Fruit fly (Drosophila melanogaster) whole organism, embryonic: ENCODE data around the gene Gr36a.

Source experiments
- Aef1 ChIP-seq: fragments of 200-800 bp; sonication (Bioruptor generic); IDR thresholded peaks from 3 replicates; pipeline ENCODE4 v1.3.6; 2022; ENCODE audit warnings: missing biosample characterization, missing genetic modification characterization
- Atf-2 ChIP-seq: fragments of 200-800 bp; sonication (Bioruptor generic); optimal IDR thresholded peaks from 2 replicates; lab custom pipeline; 2016; ENCODE audit warnings: missing biosample characterization, missing genetic modification characterization
- Bgb ChIP-seq: fragments of 200-800 bp; sonication (Bioruptor generic); IDR thresholded peaks from 2 replicates; pipeline ENCODE4 v1.3.6; 2022; ENCODE audit warnings: missing biosample characterization, missing genetic modification characterization; ENCODE audit not compliant: partially characterized antibody
- CG12071 ChIP-seq: fragments of 200-800 bp; sonication (Bioruptor generic); optimal IDR thresholded peaks from 3 replicates; lab custom pipeline; 2018; ENCODE audit warnings: missing biosample characterization, mild to moderate bottlenecking, missing genetic modification characterization
- CG12236 ChIP-seq: fragments of 200-800 bp; sonication (Bioruptor generic); optimal IDR thresholded peaks from 2 replicates; lab custom pipeline; 2016; ENCODE audit warnings: missing biosample characterization, missing genetic modification characterization
- CG12744 ChIP-seq: fragments of 200-800 bp; sonication (Bioruptor generic); optimal IDR thresholded peaks from 2 replicates; lab custom pipeline; 2016; ENCODE audit warnings: missing biosample characterization, missing genetic modification characterization
- CG1529 ChIP-seq: fragments of 200-800 bp; sonication (Bioruptor generic); optimal IDR thresholded peaks from 3 replicates; lab custom pipeline; 2018; ENCODE audit warnings: missing biosample characterization, missing genetic modification characterization
- CG15601 ChIP-seq: fragments of 200-800 bp; sonication (Bioruptor generic); optimal IDR thresholded peaks from 3 replicates; lab custom pipeline; 2019; ENCODE audit warnings: missing biosample characterization, mild to moderate bottlenecking, missing genetic modification characterization, moderate library complexity
- CG17361 ChIP-seq: fragments of 200-800 bp; sonication (Bioruptor generic); IDR thresholded peaks from 3 replicates; pipeline ENCODE4 v1.3.6; 2022; ENCODE audit warnings: missing biosample characterization, missing genetic modification characterization
- CG1832 ChIP-seq: fragments of 200-800 bp; sonication (Bioruptor generic); optimal IDR thresholded peaks from 2 replicates; lab custom pipeline; 2017; ENCODE audit warnings: missing biosample characterization, mild to moderate bottlenecking, missing genetic modification characterization, inconsistent platforms
- CG32772 ChIP-seq: fragments of 200-800 bp; sonication (Bioruptor generic); IDR thresholded peaks from 2 replicates; pipeline ENCODE4 v1.3.6; 2022; ENCODE audit warnings: missing biosample characterization, missing genetic modification characterization
- CG3995 ChIP-seq: fragments of 200-800 bp; sonication (Bioruptor generic); optimal IDR thresholded peaks from 3 replicates; lab custom pipeline; 2016; ENCODE audit warnings: missing biosample characterization, missing genetic modification characterization
- CG5953 ChIP-seq: fragments of 200-800 bp; sonication (Bioruptor generic); IDR thresholded peaks from 2 replicates; pipeline ENCODE4 v1.3.6; 2022; ENCODE audit warnings: missing biosample characterization, missing genetic modification characterization
- CG6254 ChIP-seq: fragments of 200-800 bp; sonication (Bioruptor generic); optimal IDR thresholded peaks from 3 replicates; lab custom pipeline; 2017; ENCODE audit warnings: mild to moderate bottlenecking, missing biosample characterization, missing genetic modification reagents, missing genetic modification characterization
- CG6683 ChIP-seq: fragments of 200-800 bp; sonication (Bioruptor generic); optimal IDR thresholded peaks from 2 replicates; lab custom pipeline; 2017; ENCODE audit warnings: missing biosample characterization, mild to moderate bottlenecking, missing genetic modification characterization, missing genetic modification reagents
- CG8765 ChIP-seq: fragments of 200-800 bp; sonication (Bioruptor generic); IDR thresholded peaks from 2 replicates; pipeline ENCODE4 v1.3.6; 2022; ENCODE audit warnings: missing biosample characterization, missing genetic modification characterization
- CG9797 ChIP-seq: fragments of 200-800 bp; sonication (Bioruptor generic); optimal IDR thresholded peaks from 3 replicates; lab custom pipeline; 2018; ENCODE audit warnings: missing biosample characterization, mild to moderate bottlenecking, missing genetic modification characterization
- CkIIα-i1 ChIP-seq: fragments of 200-800 bp; sonication (Bioruptor generic); IDR thresholded peaks from 2 replicates; pipeline ENCODE4 v1.3.6; 2022; ENCODE audit warnings: missing biosample characterization, missing genetic modification characterization
- D19A ChIP-seq: fragments of 200-800 bp; optimal IDR thresholded peaks from 3 replicates; lab custom pipeline; 2019; ENCODE audit warnings: missing biosample characterization, mild to moderate bottlenecking, missing genetic modification characterization, moderate library complexity
- Dbx ChIP-seq: fragments of 200-800 bp; sonication (Bioruptor generic); IDR thresholded peaks from 3 replicates; pipeline ENCODE4 v1.3.6; 2022; ENCODE audit warnings: missing biosample characterization, missing genetic modification characterization
- E2f1 ChIP-seq: fragments of 200-800 bp; sonication (Bioruptor generic); IDR thresholded peaks from 2 replicates; pipeline ENCODE4 v1.3.6; 2022; ENCODE audit warnings: missing biosample characterization, missing genetic modification characterization
- Fer3 ChIP-seq: fragments of 200-800 bp; sonication (Bioruptor generic); optimal IDR thresholded peaks from 2 replicates; lab custom pipeline; 2018; ENCODE audit warnings: missing biosample characterization, mild to moderate bottlenecking, missing genetic modification characterization, moderate library complexity
- GATAe ChIP-seq: fragments of 200-800 bp; sonication (Bioruptor generic); conservative IDR thresholded peaks from 2 replicates; pipeline ENCODE4 v1.3.6; 2022; ENCODE audit warnings: missing biosample characterization, missing genetic modification characterization
- Gsc ChIP-seq: fragments of 200-800 bp; sonication (Bioruptor generic); IDR thresholded peaks from 2 replicates; pipeline ENCODE4 v1.3.6; 2022; ENCODE audit warnings: missing biosample characterization, missing genetic modification characterization
- HLH4C ChIP-seq: fragments of 200-800 bp; sonication (Bioruptor generic); IDR thresholded peaks from 3 replicates; pipeline ENCODE4 v1.3.6; 2022; ENCODE audit warnings: missing biosample characterization, missing genetic modification characterization; ENCODE audit not compliant: partially characterized antibody
- HLH54F ChIP-seq: fragments of 200-800 bp; sonication (Bioruptor generic); optimal IDR thresholded peaks from 3 replicates; lab custom pipeline; 2016; ENCODE audit warnings: missing biosample characterization, missing genetic modification characterization
- Hmr ChIP-seq: fragments of 200-800 bp; sonication (Bioruptor generic); optimal IDR thresholded peaks from 3 replicates; lab custom pipeline; 2017; ENCODE audit warnings: mild to moderate bottlenecking, missing biosample characterization, missing genetic modification reagents, missing genetic modification characterization
- Max ChIP-seq: fragments of 200-800 bp; sonication (Bioruptor generic); optimal IDR thresholded peaks from 2 replicates; lab custom pipeline; 2016; ENCODE audit warnings: missing biosample characterization, mild to moderate bottlenecking, missing genetic modification characterization
- Ptx1 ChIP-seq: fragments of 200-800 bp; sonication (Bioruptor generic); IDR thresholded peaks from 2 replicates; pipeline ENCODE4 v1.3.6; 2022; ENCODE audit warnings: missing biosample characterization, missing genetic modification characterization
- Rx ChIP-seq: fragments of 200-800 bp; sonication (Bioruptor generic); IDR thresholded peaks from 2 replicates; pipeline ENCODE4 v1.3.6; 2022; ENCODE audit warnings: missing biosample characterization, missing genetic modification characterization
- Spps ChIP-seq: fragments of 200-800 bp; sonication (Bioruptor generic); optimal IDR thresholded peaks from 2 replicates; lab custom pipeline; 2018; ENCODE audit warnings: missing biosample characterization, mild to moderate bottlenecking, missing genetic modification characterization
- Trl ChIP-seq, 3 experiments: fragments of >200 bp in 2 of 3; fragments of 200-800 bp in 1 of 3; sonication (Bioruptor generic) in 1 of 3; optimal IDR thresholded peaks; 2 replicates in 1 of 3; 3 replicates in 2 of 3; lab custom pipeline; 2016 to 2017; ENCODE audit warnings: missing biosample characterization in 1 of 3, missing genetic modification characterization in 1 of 3
- abd-A ChIP-seq: fragments of 200-800 bp; sonication (Bioruptor generic); optimal IDR thresholded peaks from 3 replicates; lab custom pipeline; 2019; ENCODE audit warnings: missing biosample characterization, mild to moderate bottlenecking, missing genetic modification characterization, moderate library complexity
- caup ChIP-seq: fragments of 200-800 bp; sonication (Bioruptor generic); optimal IDR thresholded peaks from 3 replicates; lab custom pipeline; 2017; ENCODE audit warnings: missing biosample characterization, mild to moderate bottlenecking, missing genetic modification characterization, moderate library complexity; ENCODE audit not compliant: severe bottlenecking
- chinmo ChIP-seq: fragments of 200-800 bp; sonication (Bioruptor generic); IDR thresholded peaks from 4 replicates; pipeline ENCODE4 v1.3.6; 2022; ENCODE audit warnings: missing biosample characterization, missing genetic modification characterization; ENCODE audit not compliant: partially characterized antibody
- corto ChIP-seq: fragments of 200-800 bp; sonication (Bioruptor generic); optimal IDR thresholded peaks from 2 replicates; lab custom pipeline; 2016; ENCODE audit warnings: missing biosample characterization, mild to moderate bottlenecking, missing genetic modification characterization, moderate library complexity
- croc ChIP-seq: fragments of 200-800 bp; sonication (Bioruptor generic); conservative IDR thresholded peaks from 3 replicates; pipeline ENCODE4 v1.3.6; 2022; ENCODE audit warnings: missing biosample characterization, missing genetic modification characterization
- dan ChIP-seq: fragments of 200-800 bp; sonication (Bioruptor generic); IDR thresholded peaks from 2 replicates; pipeline ENCODE4 v1.3.6; 2022; ENCODE audit warnings: missing biosample characterization, missing genetic modification characterization
- dysf ChIP-seq: fragments of 200-800 bp; sonication (Bioruptor generic); IDR thresholded peaks from 3 replicates; pipeline ENCODE4 v1.3.6; 2022; ENCODE audit warnings: missing biosample characterization, missing genetic modification characterization
- gsb ChIP-seq: fragments of 200-800 bp; sonication (Bioruptor generic); IDR thresholded peaks from 2 replicates; pipeline ENCODE4 v1.3.6; 2022; ENCODE audit warnings: missing biosample characterization, missing genetic modification characterization
- h ChIP-seq: fragments of >200 bp; optimal IDR thresholded peaks from 2 replicates; lab custom pipeline; 2017
- hkb ChIP-seq, 2 experiments: fragments of 200-800 bp in 1 of 2; fragments of >200 bp in 1 of 2; sonication (Bioruptor generic) in 1 of 2; IDR thresholded peaks in 1 of 2; optimal IDR thresholded peaks in 1 of 2; 2 replicates each; pipeline versions ENCODE4 v1.3.6 to Lab custom; 2017 to 2022; ENCODE audit warnings: missing biosample characterization in 1 of 2, missing genetic modification characterization in 1 of 2
- lmd ChIP-seq: fragments of 200-800 bp; sonication (Bioruptor generic); IDR thresholded peaks from 2 replicates; pipeline ENCODE4 v1.3.6; 2022; ENCODE audit warnings: missing biosample characterization, missing genetic modification characterization
- oc ChIP-seq: fragments of 200-800 bp; sonication (Bioruptor generic); optimal IDR thresholded peaks from 2 replicates; lab custom pipeline; 2018; ENCODE audit warnings: missing biosample characterization, mild to moderate bottlenecking, missing genetic modification characterization, moderate library complexity
- otp ChIP-seq: fragments of 200-800 bp; sonication (Bioruptor generic); IDR thresholded peaks from 3 replicates; pipeline ENCODE4, ENCODE4 v1.3.6; 2022; ENCODE audit warnings: missing biosample characterization, missing genetic modification characterization
- pnt ChIP-seq: fragments of 200-800 bp; sonication (Bioruptor generic); optimal IDR thresholded peaks from 3 replicates; lab custom pipeline; 2016; ENCODE audit warnings: missing biosample characterization, missing genetic modification characterization
- sna ChIP-seq: fragments of 200-800 bp; sonication (Bioruptor generic); IDR thresholded peaks from 2 replicates; pipeline ENCODE4 v1.3.6; 2022; ENCODE audit warnings: missing biosample characterization, missing genetic modification characterization; ENCODE audit not compliant: partially characterized antibody
- trem ChIP-seq: fragments of 200-800 bp; optimal IDR thresholded peaks from 3 replicates; lab custom pipeline; 2019; ENCODE audit warnings: missing biosample characterization, mild to moderate bottlenecking, missing genetic modification characterization, moderate library complexity
- tup ChIP-seq: fragments of 200-800 bp; sonication (Bioruptor generic); optimal IDR thresholded peaks from 2 replicates; lab custom pipeline; 2016; ENCODE audit warnings: missing biosample characterization, mild to moderate bottlenecking, missing genetic modification characterization, moderate library complexity
- unpg ChIP-seq: fragments of 200-800 bp; sonication (Bioruptor generic); optimal IDR thresholded peaks from 3 replicates; lab custom pipeline; 2018; ENCODE audit warnings: missing biosample characterization, mild to moderate bottlenecking, missing genetic modification characterization, moderate library complexity
- vvl ChIP-seq: fragments of 200-800 bp; sonication (Bioruptor generic); IDR thresholded peaks from 2 replicates; pipeline ENCODE4 v1.3.6; 2022; ENCODE audit warnings: missing biosample characterization, missing genetic modification characterization

Gene Gr36a

dm6 chr2L:17203833-17204232, 27.4 kb downstream of the Gr36a start (continued):
- TF ChIP-seq CkIIα-i1 (GFP tag; lab: Robert Waterston, UW) (no peak), Fer3 (peak; percentile 31), CG1529 (GFP tag; lab: Kevin White, UChicago) (no peak), Gsc (GFP tag; lab: Robert Waterston, UW) (no peak), Aef1 (GFP tag; lab: Robert Waterston, UW) (no peak; the same call in 2 of the 3 replicates), pnt (peak; percentile 17), CG17361 (GFP tag; lab: Robert Waterston, UW) (0 out of 3 replicates have a peak, but pooled peaks have one; percentile 23), sna (GFP tag; lab: Robert Waterston, UW) (no peak), GATAe (GFP tag; lab: Robert Waterston, UW) (no peak), Spps (tag; lab: Kevin White, UChicago) (no peak), croc (GFP tag; lab: Robert Waterston, UW) (no peak), CG3995 (GFP tag; lab: Kevin White, UChicago) (no peak), trem (tag; lab: Kevin White, UChicago) (no peak), CG12744 (no peak), chinmo (no peak), lmd (GFP tag; lab: Robert Waterston, UW) (peak; percentile 39), tup (GFP tag; lab: Kevin White, UChicago) (no peak), CG32772 (peak; percentile 16; the same call in 1 of the 2 replicates), CG9797 (no peak), dan (no peak), D19A (tag; lab: Kevin White, UChicago) (peak; percentile 4), h (lab: Kevin White, UChicago) (no peak), abd-A (tag; lab: Kevin White, UChicago) (no peak), CG12071 (no peak), otp (GFP tag; lab: Robert Waterston, UW) (no peak), dysf (GFP tag; lab: Robert Waterston, UW) (peak; percentile 52; the same call in 1 of the 3 replicates), CG5953 (GFP tag; lab: Robert Waterston, UW) (no peak), HLH54F (no peak), corto (GFP tag; lab: Kevin White, UChicago) (no peak), Trl (optimal IDR thresholded peaks at IDR 0.05; lab: Kevin White, UChicago) (no peak), Trl (GFP tag; optimal IDR thresholded peaks at IDR 0.05; lab: Kevin White, UChicago) (no peak), caup (GFP tag; lab: Kevin White, UChicago) (no peak), Atf-2 (GFP tag; lab: Kevin White, UChicago) (no peak), CG15601 (tag; lab: Kevin White, UChicago) (no peak), Ptx1 (no peak; the same call in 1 of the 2 replicates), oc (tag; lab: Kevin White, UChicago) (no peak), CG8765 (no peak), hkb (optimal IDR thresholded peaks at IDR 0.05; lab: Kevin White, UChicago) (no peak), hkb (GFP tag; IDR thresholded peaks at IDR 0.05; lab: Robert Waterston, UW) (no peak), E2f1 (GFP tag; lab: Robert Waterston, UW) (peak; percentile 33; the same call in 1 of the 2 replicates), vvl (GFP tag; lab: Robert Waterston, UW) (0 out of 2 replicates have a peak, but pooled peaks have one; percentile 37), Rx (GFP tag; lab: Robert Waterston, UW) (no peak), Dbx (GFP tag; lab: Robert Waterston, UW) (no peak), unpg (GFP tag; lab: Kevin White, UChicago) (peak; percentile 26), Bgb (GFP tag; lab: Robert Waterston, UW) (no peak), CG12236 (no peak), gsb (GFP tag; lab: Robert Waterston, UW) (no peak), CG6254 (GFP tag; lab: Kevin White, UChicago) (no peak), CG1832 (GFP tag; lab: Kevin White, UChicago) (no peak), CG6683 (GFP tag; lab: Kevin White, UChicago) (no peak), HLH4C (GFP tag; lab: Robert Waterston, UW) (no peak), Max (no peak), Hmr (GFP tag; lab: Kevin White, UChicago) (peak; percentile 38)
